Fruit fly (Drosophila melanogaster) whole organism, embryonic: ENCODE measurements around the gene CG4025.

Source experiments
- BtbVII ChIP-seq: fragments of 200-800 bp; sonication (Bioruptor generic); optimal IDR thresholded peaks from 3 replicates; lab custom pipeline; 2017; ENCODE audit warnings: missing biosample characterization, mild to moderate bottlenecking, missing genetic modification characterization
- CG10431 ChIP-seq: fragments of 200-800 bp; sonication (Bioruptor generic); optimal IDR thresholded peaks from 3 replicates; lab custom pipeline; 2018; ENCODE audit warnings: missing biosample characterization, mild to moderate bottlenecking, missing genetic modification characterization
- CG11093 ChIP-seq: fragments of 200-800 bp; sonication (Bioruptor generic); IDR thresholded peaks from 3 replicates; pipeline ENCODE4 v1.3.6; 2022; ENCODE audit warnings: missing biosample characterization, missing genetic modification characterization
- CG11398 ChIP-seq: fragments of 200-800 bp; sonication (Bioruptor generic); optimal IDR thresholded peaks from 2 replicates; lab custom pipeline; 2016; ENCODE audit warnings: missing biosample characterization, missing genetic modification characterization
- CG12769 ChIP-seq: fragments of 200-800 bp; sonication (Bioruptor generic); optimal IDR thresholded peaks from 2 replicates; lab custom pipeline; 2019; ENCODE audit warnings: missing biosample characterization, mild to moderate bottlenecking, missing genetic modification characterization, moderate library complexity
- CG13123 ChIP-seq: fragments of 200-800 bp; sonication (Bioruptor generic); optimal IDR thresholded peaks from 2 replicates; lab custom pipeline; 2016; ENCODE audit warnings: missing biosample characterization, missing genetic modification characterization
- CG16815 ChIP-seq: fragments of 200-800 bp; sonication (Bioruptor generic); optimal IDR thresholded peaks from 3 replicates; lab custom pipeline; 2017; ENCODE audit warnings: missing biosample characterization, mild to moderate bottlenecking, missing genetic modification characterization
- CG2120 ChIP-seq: fragments of 200-800 bp; sonication (Bioruptor generic); optimal IDR thresholded peaks from 3 replicates; lab custom pipeline; 2016; ENCODE audit warnings: missing biosample characterization, missing genetic modification characterization
- CG2199 ChIP-seq: fragments of 200-800 bp; sonication (Bioruptor generic); IDR thresholded peaks from 3 replicates; pipeline ENCODE4 v1.3.6; 2022; ENCODE audit warnings: missing biosample characterization, missing genetic modification characterization
- CG2202 ChIP-seq: fragments of 200-800 bp; sonication (Bioruptor generic); optimal IDR thresholded peaks from 2 replicates; lab custom pipeline; 2018; ENCODE audit warnings: missing biosample characterization, mild to moderate bottlenecking, missing genetic modification characterization
- CG31365 ChIP-seq: fragments of 200-800 bp; sonication (Bioruptor generic); optimal IDR thresholded peaks from 2 replicates; lab custom pipeline; 2018; ENCODE audit warnings: missing biosample characterization, mild to moderate bottlenecking, missing genetic modification characterization
- CG32532 ChIP-seq: fragments of 200-800 bp; sonication (Bioruptor generic); IDR thresholded peaks from 2 replicates; pipeline ENCODE4 v1.3.6; 2022; ENCODE audit warnings: missing biosample characterization, missing genetic modification characterization
- CG33213 ChIP-seq: fragments of 200-800 bp; sonication (Bioruptor generic); optimal IDR thresholded peaks from 3 replicates; lab custom pipeline; 2016; ENCODE audit warnings: missing biosample characterization, missing genetic modification characterization
- CG42726 ChIP-seq: fragments of 200-800 bp; sonication (Bioruptor generic); IDR thresholded peaks from 2 replicates; pipeline ENCODE4 v1.3.6; 2022; ENCODE audit warnings: missing biosample characterization, missing genetic modification characterization; ENCODE audit not compliant: partially characterized antibody
- CG6272 ChIP-seq: fragments of 200-800 bp; sonication (Bioruptor generic); IDR thresholded peaks from 2 replicates; pipeline ENCODE4 v1.3.6; 2022; ENCODE audit warnings: missing biosample characterization, missing genetic modification characterization
- CG6765 ChIP-seq: fragments of 200-800 bp; sonication (Bioruptor generic); optimal IDR thresholded peaks from 3 replicates; lab custom pipeline; 2017; ENCODE audit warnings: missing biosample characterization, mild to moderate bottlenecking, missing genetic modification characterization
- CG8089 ChIP-seq: fragments of 200-800 bp; sonication (Bioruptor generic); optimal IDR thresholded peaks from 3 replicates; lab custom pipeline; 2016; ENCODE audit warnings: missing biosample characterization, missing genetic modification characterization
- CG8765 ChIP-seq: fragments of 200-800 bp; sonication (Bioruptor generic); IDR thresholded peaks from 2 replicates; pipeline ENCODE4 v1.3.6; 2022; ENCODE audit warnings: missing biosample characterization, missing genetic modification characterization
- CG9215 ChIP-seq: fragments of 200-800 bp; sonication (Bioruptor generic); IDR thresholded peaks from 2 replicates; pipeline ENCODE4 v1.3.6; 2022; ENCODE audit warnings: missing biosample characterization, missing genetic modification characterization
- CG9609 ChIP-seq: fragments of 200-800 bp; sonication (Bioruptor generic); optimal IDR thresholded peaks from 3 replicates; lab custom pipeline; 2016; ENCODE audit warnings: missing biosample characterization, missing genetic modification characterization
- Chrac-16 ChIP-seq: fragments of 200-800 bp; sonication (Bioruptor generic); optimal IDR thresholded peaks from 3 replicates; lab custom pipeline; 2016; ENCODE audit warnings: missing biosample characterization, missing genetic modification characterization
- Doc2 ChIP-seq: fragments of 200-800 bp; sonication (Bioruptor generic); IDR thresholded peaks from 2 replicates; pipeline ENCODE4 v1.3.6; 2022; ENCODE audit warnings: missing biosample characterization, missing genetic modification characterization
- Doc3 ChIP-seq: fragments of 200-800 bp; sonication (Bioruptor generic); IDR thresholded peaks from 3 replicates; pipeline ENCODE4 v1.3.6; 2022; ENCODE audit warnings: missing biosample characterization, missing genetic modification characterization; ENCODE audit not compliant: partially characterized antibody
- H15 ChIP-seq: fragments of 200-800 bp; sonication (Bioruptor generic); IDR thresholded peaks from 3 replicates; pipeline ENCODE4 v1.3.6; 2022; ENCODE audit warnings: missing biosample characterization, missing genetic modification characterization
- Hmr ChIP-seq: fragments of 200-800 bp; sonication (Bioruptor generic); optimal IDR thresholded peaks from 3 replicates; lab custom pipeline; 2017; ENCODE audit warnings: mild to moderate bottlenecking, missing biosample characterization, missing genetic modification reagents, missing genetic modification characterization
- Hsf ChIP-seq: fragments of 200-800 bp; sonication (Bioruptor generic); optimal IDR thresholded peaks from 3 replicates; lab custom pipeline; 2016; ENCODE audit warnings: missing biosample characterization, missing genetic modification characterization
- PHDP ChIP-seq: fragments of 200-800 bp; sonication (Bioruptor generic); optimal IDR thresholded peaks from 3 replicates; lab custom pipeline; 2018; ENCODE audit warnings: missing biosample characterization, mild to moderate bottlenecking, missing genetic modification characterization, moderate library complexity
- Rfx ChIP-seq: fragments of 200-800 bp; sonication (Bioruptor generic); IDR thresholded peaks from 2 replicates; pipeline ENCODE4 v1.3.6; 2022; ENCODE audit warnings: missing biosample characterization, missing genetic modification characterization
- Side ChIP-seq: fragments of 200-800 bp; sonication (Bioruptor generic); optimal IDR thresholded peaks from 2 replicates; lab custom pipeline; 2016; ENCODE audit warnings: missing biosample characterization, missing genetic modification characterization
- YL-1 ChIP-seq: fragments of 200-800 bp; sonication (Bioruptor generic); optimal IDR thresholded peaks from 3 replicates; lab custom pipeline; 2017; ENCODE audit warnings: missing biosample characterization, mild to moderate bottlenecking, missing genetic modification characterization
- bbx ChIP-seq: fragments of 200-800 bp; sonication (Bioruptor generic); IDR thresholded peaks from 2 replicates; pipeline ENCODE4 v1.3.6; 2022; ENCODE audit warnings: missing biosample characterization, missing genetic modification characterization; ENCODE audit not compliant: partially characterized antibody
- cg ChIP-seq: fragments of 200-800 bp; sonication (Bioruptor generic); optimal IDR thresholded peaks from 3 replicates; lab custom pipeline; 2019; ENCODE audit warnings: missing biosample characterization, mild to moderate bottlenecking, missing genetic modification characterization, moderate library complexity
- ci ChIP-seq: fragments of 200-800 bp; sonication (Bioruptor generic); IDR thresholded peaks from 3 replicates; pipeline ENCODE4 v1.3.6; 2022; ENCODE audit warnings: missing biosample characterization, missing genetic modification characterization
- crol ChIP-seq: fragments of 200-800 bp; sonication (Bioruptor generic); IDR thresholded peaks from 2 replicates; pipeline ENCODE4 v1.3.6; 2022; ENCODE audit warnings: missing biosample characterization, missing genetic modification characterization
- danr ChIP-seq: fragments of 200-800 bp; sonication (Bioruptor generic); IDR thresholded peaks from 2 replicates; pipeline ENCODE4 v1.3.6; 2022; ENCODE audit warnings: missing biosample characterization, missing genetic modification characterization
- dimm ChIP-seq: fragments of 200-800 bp; sonication (Bioruptor generic); IDR thresholded peaks from 2 replicates; pipeline ENCODE4 v1.3.6; 2022; ENCODE audit warnings: missing biosample characterization, missing genetic modification characterization
- emc ChIP-seq: fragments of 200-800 bp; sonication (Bioruptor generic); optimal IDR thresholded peaks from 2 replicates; lab custom pipeline; 2016; ENCODE audit warnings: missing biosample characterization, missing genetic modification characterization
- ftz-f1 ChIP-seq: fragments of 200-800 bp; sonication (Bioruptor generic); optimal IDR thresholded peaks from 2 replicates; lab custom pipeline; 2016; ENCODE audit warnings: missing biosample characterization, missing genetic modification characterization
- grn ChIP-seq: fragments of 200-800 bp; sonication (Bioruptor generic); optimal IDR thresholded peaks from 3 replicates; lab custom pipeline; 2017; ENCODE audit warnings: missing biosample characterization, missing genetic modification characterization
- gt ChIP-seq: fragments of 200-800 bp; sonication (Bioruptor generic); IDR thresholded peaks from 2 replicates; pipeline ENCODE4 v1.3.6; 2022; ENCODE audit warnings: missing biosample characterization, missing genetic modification characterization
- h ChIP-seq: fragments of >200 bp; optimal IDR thresholded peaks from 2 replicates; lab custom pipeline; 2017
- kay ChIP-seq: fragments of 200-800 bp; sonication (Bioruptor generic); optimal IDR thresholded peaks from 2 replicates; lab custom pipeline; 2016; ENCODE audit warnings: missing biosample characterization, missing genetic modification characterization
- lilli ChIP-seq: fragments of 200-800 bp; sonication (Bioruptor generic); optimal IDR thresholded peaks from 3 replicates; lab custom pipeline; 2016; ENCODE audit warnings: missing biosample characterization, missing genetic modification characterization
- lola ChIP-seq, 3 experiments: fragments of >200 bp in 2 of 3; fragments of 200-800 bp in 1 of 3; sonication (Bioruptor generic) in 1 of 3; optimal IDR thresholded peaks; 2 replicates each; lab custom pipeline; 2017 to 2019; ENCODE audit warnings: missing biosample characterization in 3 of 3, missing genetic modification characterization in 3 of 3, mild to moderate bottlenecking in 1 of 3, moderate library complexity in 1 of 3
- pho ChIP-seq: fragments of 200-800 bp; sonication (Bioruptor generic); optimal IDR thresholded peaks from 2 replicates; lab custom pipeline; 2016; ENCODE audit warnings: missing biosample characterization, missing genetic modification characterization
- phol ChIP-seq: fragments of 200-800 bp; sonication (Bioruptor generic); optimal IDR thresholded peaks from 3 replicates; lab custom pipeline; 2018; ENCODE audit warnings: missing biosample characterization, mild to moderate bottlenecking, missing genetic modification characterization, moderate library complexity
- pita ChIP-seq: fragments of 200-800 bp; sonication (Bioruptor generic); optimal IDR thresholded peaks from 2 replicates; lab custom pipeline; 2017; ENCODE audit warnings: missing biosample characterization, mild to moderate bottlenecking, missing genetic modification characterization
- pzg ChIP-seq: fragments of 200-800 bp; sonication (Bioruptor generic); optimal IDR thresholded peaks from 3 replicates; lab custom pipeline; 2018; ENCODE audit warnings: missing biosample characterization, mild to moderate bottlenecking, missing genetic modification characterization, moderate library complexity
- ro ChIP-seq: fragments of 200-800 bp; sonication (Bioruptor generic); IDR thresholded peaks from 2 replicates; pipeline ENCODE4 v1.3.6; 2022; ENCODE audit warnings: missing biosample characterization, missing genetic modification characterization
- sima ChIP-seq: fragments of 200-800 bp; sonication (Bioruptor generic); optimal IDR thresholded peaks from 2 replicates; lab custom pipeline; 2016; ENCODE audit warnings: missing biosample characterization, missing genetic modification characterization
- sqz ChIP-seq: fragments of 200-800 bp; sonication (Bioruptor generic); optimal IDR thresholded peaks from 3 replicates; lab custom pipeline; 2018; ENCODE audit warnings: missing biosample characterization, mild to moderate bottlenecking, missing genetic modification characterization
- tgo ChIP-seq: fragments of 200-800 bp; sonication (Bioruptor generic); IDR thresholded peaks from 3 replicates; pipeline ENCODE4 v1.3.6; 2022; ENCODE audit warnings: missing biosample characterization, missing genetic modification characterization
- vfl ChIP-seq: fragments of 200-800 bp; sonication (Bioruptor generic); optimal IDR thresholded peaks from 2 replicates; lab custom pipeline; 2016; ENCODE audit warnings: missing biosample characterization, missing genetic modification characterization

The CG4025 gene

DNA sequence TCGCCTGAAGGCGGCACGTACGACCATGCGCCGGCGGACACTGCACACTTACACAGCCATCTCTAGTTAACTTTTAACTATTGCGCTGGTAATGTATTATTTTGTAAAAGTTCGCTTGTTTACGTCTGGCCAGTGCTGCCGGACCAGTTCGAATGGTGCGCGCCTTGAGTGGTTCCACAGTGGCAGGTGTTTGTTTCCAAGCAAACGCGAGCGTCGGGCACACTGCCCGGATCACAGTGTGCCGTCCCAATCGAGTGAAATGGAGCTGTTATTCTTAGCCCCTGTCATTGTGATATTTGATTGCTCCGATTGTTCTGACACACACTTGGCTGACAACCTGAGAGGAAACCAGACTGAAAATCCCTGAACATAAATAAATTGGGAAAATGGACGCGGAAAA lies 3.4 kb upstream of the CG4025 start, which contains the start of gene CG4199 (continued):
- no peak for TF ChIP-seq CG2202
- TF ChIP-seq H15 (GFP tag; lab: Robert Waterston, UW): no peak
- no peak for TF ChIP-seq CG6272
- no peak for TF ChIP-seq tgo (GFP tag; lab: Robert Waterston, UW)
- TF ChIP-seq Chrac-16 (GFP tag; lab: Kevin White, UChicago): no peak
- TF ChIP-seq crol (GFP tag; lab: Robert Waterston, UW): no peak
- no peak for TF ChIP-seq danr
- TF ChIP-seq pho (GFP tag; lab: Kevin White, UChicago): no peak
- TF ChIP-seq bbx: peak; percentile 48
- TF ChIP-seq lilli: peak; percentile 20
- TF ChIP-seq YL-1 (GFP tag; lab: Kevin White, UChicago): peak; percentile 24
- no peak for TF ChIP-seq ro (GFP tag; lab: Robert Waterston, UW)
- no peak for TF ChIP-seq CG9215 (GFP tag; lab: Robert Waterston, UW)
- TF ChIP-seq ftz-f1 (GFP tag; lab: Kevin White, UChicago): peak; percentile 41
- no peak for TF ChIP-seq sqz (GFP tag; lab: Kevin White, UChicago)
- peak; percentile 58; the same call in 1 of the 3 replicates for TF ChIP-seq ci (GFP tag; lab: Robert Waterston, UW)
- TF ChIP-seq Hmr: peak; percentile 44
- peak; percentile 0 for TF ChIP-seq CG33213 (GFP tag; lab: Kevin White, UChicago)
- TF ChIP-seq phol: no peak
- no peak for TF ChIP-seq CG31365 (tag; lab: Kevin White, UChicago)
- no peak for TF ChIP-seq h (lab: Kevin White, UChicago)
- no peak for TF ChIP-seq CG6765 (GFP tag; lab: Kevin White, UChicago)
- TF ChIP-seq Rfx: peak; percentile 46
- peak; percentile 89 for TF ChIP-seq pzg
- TF ChIP-seq Doc2 (GFP tag; lab: Robert Waterston, UW): no peak
- no peak for TF ChIP-seq cg (GFP tag; lab: Kevin White, UChicago)
- TF ChIP-seq CG8765 (GFP tag; lab: Robert Waterston, UW): no peak
- no peak for TF ChIP-seq CG16815
- TF ChIP-seq Doc3 (GFP tag; lab: Robert Waterston, UW): no peak
- TF ChIP-seq pita (GFP tag; lab: Kevin White, UChicago): peak; percentile 19
- no peak for TF ChIP-seq vfl
- TF ChIP-seq BtbVII: no peak
- TF ChIP-seq CG2120: no peak
- TF ChIP-seq Hsf: no peak
- TF ChIP-seq CG42726 (GFP tag; lab: Robert Waterston, UW): no peak
- 0 out of 2 replicates have a peak, but pooled peaks have one; percentile 13 for TF ChIP-seq CG32532 (GFP tag; lab: Robert Waterston, UW)
- no peak for TF ChIP-seq CG13123
- no peak for TF ChIP-seq CG2199 (GFP tag; lab: Robert Waterston, UW)
- TF ChIP-seq CG9609 (GFP tag; lab: Kevin White, UChicago): no peak
- TF ChIP-seq PHDP (tag; lab: Kevin White, UChicago): no peak
- TF ChIP-seq lola (GFP tag; optimal IDR thresholded peaks at IDR 0.05; lab: Kevin White, UChicago): no peak
- no peak for TF ChIP-seq kay (GFP tag; lab: Kevin White, UChicago)
- no peak for TF ChIP-seq Side (GFP tag; lab: Kevin White, UChicago)
- TF ChIP-seq emc (GFP tag; lab: Kevin White, UChicago): no peak
- TF ChIP-seq CG11398 (GFP tag; lab: Kevin White, UChicago): no peak
- TF ChIP-seq CG11093 (GFP tag; lab: Robert Waterston, UW): no peak
- TF ChIP-seq CG8089: no peak
- no peak for TF ChIP-seq gt (GFP tag; lab: Robert Waterston, UW)
- no peak for TF ChIP-seq grn
- peak; percentile 32 for TF ChIP-seq CG12769 (tag; lab: Kevin White, UChicago)
- no peak for TF ChIP-seq dimm (GFP tag; lab: Robert Waterston, UW)
- TF ChIP-seq sima (GFP tag; lab: Kevin White, UChicago): no peak
- no peak for TF ChIP-seq CG10431
